Worm (Caenorhabditis elegans) whole organism, L1 larva: ENCODE results near the gene T04C12.33.

ENCODE experiments used
- C16A3.4 ChIP-seq: fragments of 150-350 bp; optimal IDR thresholded peaks from 2 replicates; lab custom pipeline; 2014; ENCODE audit warnings: missing biosample characterization, missing genetic modification characterization
- egl-13 ChIP-seq: sonication (generic microtip); optimal IDR thresholded peaks from 2 replicates; lab custom pipeline; 2016; ENCODE audit warnings: missing genotype, missing genetic modification reagents, missing genetic modification characterization, missing compliant biosample characterization
- lin-13 ChIP-seq: fragments of 150-350 bp; optimal IDR thresholded peaks from 2 replicates; lab custom pipeline; 2014; ENCODE audit warnings: missing biosample characterization, missing genetic modification reagents, missing genetic modification characterization
- unc-130 ChIP-seq: fragments of 150-350 bp; optimal IDR thresholded peaks from 2 replicates; lab custom pipeline; 2017; ENCODE audit warnings: missing biosample characterization, missing genetic modification characterization, inconsistent platforms

DNA sequence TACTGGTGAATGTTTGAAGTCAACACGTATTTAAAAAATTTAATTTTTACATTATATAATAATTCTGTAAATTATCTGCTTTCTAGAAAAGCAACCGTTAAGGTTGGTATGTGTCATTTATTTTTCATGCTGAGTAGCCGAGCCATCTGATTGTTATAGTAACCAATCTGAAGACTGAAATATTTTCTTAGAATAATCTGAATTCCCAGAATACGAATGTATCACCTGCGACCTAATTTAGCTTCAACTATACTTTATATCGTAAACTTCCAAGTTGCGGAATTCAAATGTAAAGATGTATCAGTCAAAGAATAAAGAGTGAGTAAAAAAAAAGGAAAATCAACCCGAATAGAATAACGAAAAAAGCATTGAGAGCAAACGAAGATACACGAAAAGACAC lies 18.8 kb upstream of the T04C12.33 start:
- TF ChIP-seq egl-13 (tag; lab: Kevin White, UChicago) (no peak), C16A3.4 (tag; lab: Kevin White, UChicago) (no peak), unc-130 (tag; lab: Kevin White, UChicago) (no peak), lin-13 (GFP tag; lab: Kevin White, UChicago) (no peak)
